Worm (Caenorhabditis elegans) whole organism, L3 larva: ENCODE measurements around the gene str-207.

Source experiments
- nhr-11 ChIP-seq: fragments of 150-350 bp; optimal IDR thresholded peaks from 2 replicates; lab custom pipeline; 2014; ENCODE audit warnings: missing biosample characterization, missing genetic modification characterization
- nhr-12 ChIP-seq: fragments of 150-350 bp; optimal IDR thresholded peaks from 2 replicates; lab custom pipeline; 2014; ENCODE audit warnings: missing biosample characterization, missing genetic modification characterization
- nhr-237 ChIP-seq: fragments of 150-350 bp; optimal IDR thresholded peaks from 2 replicates; lab custom pipeline; 2014; ENCODE audit warnings: missing biosample characterization, missing genetic modification characterization

DNA sequence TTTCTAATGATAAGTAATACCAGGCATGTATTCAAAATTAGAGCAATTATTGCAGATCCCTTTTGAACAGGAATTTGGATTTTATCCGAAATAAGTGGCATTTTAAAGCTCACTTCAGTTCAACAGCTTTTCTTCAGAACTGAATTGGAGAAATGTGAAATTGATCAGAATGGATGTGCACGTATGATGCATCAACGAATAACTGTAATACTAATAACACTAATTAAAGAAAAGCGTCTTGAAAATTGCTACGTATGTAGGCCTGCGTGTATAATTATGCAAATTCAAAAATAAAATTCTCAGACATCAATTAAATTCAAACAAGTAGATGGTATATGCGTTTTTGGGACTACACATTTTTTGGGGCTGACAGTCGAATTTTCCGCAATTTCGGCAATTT is 21.7 kb upstream of the str-207 start, which contains the start of gene str-205:
- TF ChIP-seq nhr-11 (tag; lab: Kevin White, UChicago) (no peak), nhr-12 (tag; lab: Kevin White, UChicago) (no peak), nhr-237 (tag; lab: Kevin White, UChicago) (no peak)
